Worm (Caenorhabditis elegans): ENCODE measurements around the gene R04F11.3.

The R04F11.3 gene

ce11 chrV:12301985-12302591, 14.9 kb downstream of the R04F11.3 start, which contains the start of the genes frm-7 and F55C5.17:
TSS of gene frm-7 (plus strand) at chrV:12302484.
TSS of gene F55C5.17 (plus strand) at chrV:12302541.
- TF ChIP-seq hlh-30 (tag; optimal IDR thresholded peaks at IDR 0.05; ENCODE audit: insufficient read depth) (peak; percentile 38), nfya-1 (tag; optimal IDR thresholded peaks at IDR 0.05) (no peak), ttx-3 (tag; optimal IDR thresholded peaks at IDR 0.05) (no peak), elt-2 (tag; optimal IDR thresholded peaks at IDR 0.05) (peak; percentile 57)

- TF ChIP-seq C38D4.7 (GFP tag; optimal IDR thresholded peaks at IDR 0.05) (no peak), ceh-22 (tag; optimal IDR thresholded peaks at IDR 0.05) (no peak), T23F11.4 (GFP tag; optimal IDR thresholded peaks at IDR 0.05) (no peak), syd-9 (tag; optimal IDR thresholded peaks at IDR 0.05) (no peak), C08G9.2 (tag; optimal IDR thresholded peaks at IDR 0.05) (no peak), tbx-2 (tag; optimal IDR thresholded peaks at IDR 0.05) (no peak), pax-1 (tag; optimal IDR thresholded peaks at IDR 0.05) (no peak), ceh-18 (tag; optimal IDR thresholded peaks at IDR 0.05) (no peak), ceh-34 (tag; optimal IDR thresholded peaks at IDR 0.05) (no peak), mec-3 (tag; optimal IDR thresholded peaks at IDR 0.05; ENCODE audit: borderline replicate concordance) (no peak), K09A11.1 (tag; optimal IDR thresholded peaks at IDR 0.05; ENCODE audit: insufficient read depth) (no peak), ceh-19 (GFP tag; optimal IDR thresholded peaks at IDR 0.05) (no peak), ttx-3 (tag; optimal IDR thresholded peaks at IDR 0.05) (no peak), pag-3 (tag; optimal IDR thresholded peaks at IDR 0.05; ENCODE audit: borderline replicate concordance) (no peak), pat-9 (tag; optimal IDR thresholded peaks at IDR 0.05) (no peak), ztf-16 (tag; optimal IDR thresholded peaks at IDR 0.05) (no peak), dmd-4 (tag; optimal IDR thresholded peaks at IDR 0.05; ENCODE audit: borderline replicate concordance) (no peak), unc-42 (tag; optimal IDR thresholded peaks at IDR 0.05) (no peak), hlh-8 (tag; optimal IDR thresholded peaks at IDR 0.05) (no peak)
Observed at ce11 chrV:12300780-12301460, 16.1 kb downstream of the R04F11.3 start.

ce11 chrV:12300166-12300565, 16.8 kb downstream of the R04F11.3 start:
- TF ChIP-seq elt-2 (tag; optimal IDR thresholded peaks at IDR 0.05) (peak; percentile 23), pag-3 (tag; optimal IDR thresholded peaks at IDR 0.05; ENCODE audit: borderline replicate concordance) (no peak), pqm-1 (tag; optimal IDR thresholded peaks at IDR 0.05) (no peak), rnt-1 (tag; optimal IDR thresholded peaks at IDR 0.05) (no peak), ref-2 (tag; optimal IDR thresholded peaks at IDR 0.05) (no peak), hlh-15 (tag; optimal IDR thresholded peaks at IDR 0.05) (no peak), pha-4 (tag; optimal IDR thresholded peaks at IDR 0.05) (no peak), nfya-1 (tag; optimal IDR thresholded peaks at IDR 0.05) (peak; percentile 55), fax-1 (tag; optimal IDR thresholded peaks at IDR 0.05) (no peak), madf-2 (tag; optimal IDR thresholded peaks at IDR 0.05) (no peak), fkh-6 (tag; optimal IDR thresholded peaks at IDR 0.05) (no peak), hlh-30 (tag; optimal IDR thresholded peaks at IDR 0.05; ENCODE audit: insufficient read depth) (peak; percentile 68), nhr-232 (tag; optimal IDR thresholded peaks at IDR 0.05) (no peak), ahr-1 (tag; optimal IDR thresholded peaks at IDR 0.05) (no peak), ceh-14 (tag; optimal IDR thresholded peaks at IDR 0.05) (no peak), ets-4 (tag; optimal IDR thresholded peaks at IDR 0.05) (no peak), lin-11 (tag; optimal IDR thresholded peaks at IDR 0.05) (no peak), ama-1 (optimal IDR thresholded peaks at IDR 0.05) (no peak), ceh-30 (tag; optimal IDR thresholded peaks at IDR 0.05) (peak; percentile 19), odd-2 (tag; optimal IDR thresholded peaks at IDR 0.05) (no peak), sox-4 (tag; optimal IDR thresholded peaks at IDR 0.05) (no peak), pat-9 (tag; optimal IDR thresholded peaks at IDR 0.05) (no peak), ceh-24 (tag; optimal IDR thresholded peaks at IDR 0.05) (no peak), ceh-48 (tag; optimal IDR thresholded peaks at IDR 0.05) (no peak), Y22D7AL.16 (tag; optimal IDR thresholded peaks at IDR 0.05) (no peak), fkh-10 (GFP tag; optimal IDR thresholded peaks at IDR 0.05) (no peak)

All from whole organism, late embryonic.